Worm (Caenorhabditis elegans) whole organism, L4/young adult: ENCODE measurements around the gene fbxb-6.

Experiments used
- dao-5 ChIP-seq: sonication (generic microtip); optimal IDR thresholded peaks from 2 replicates; lab custom pipeline; 2016; ENCODE audit warnings: missing genotype, missing genetic modification characterization, moderate library complexity, missing compliant biosample characterization
- him-1 ChIP-seq: sonication (generic microtip); optimal IDR thresholded peaks from 2 replicates; lab custom pipeline; 2016; ENCODE audit warnings: missing genotype, missing genetic modification reagents, missing genetic modification characterization, missing compliant biosample characterization

DNA sequence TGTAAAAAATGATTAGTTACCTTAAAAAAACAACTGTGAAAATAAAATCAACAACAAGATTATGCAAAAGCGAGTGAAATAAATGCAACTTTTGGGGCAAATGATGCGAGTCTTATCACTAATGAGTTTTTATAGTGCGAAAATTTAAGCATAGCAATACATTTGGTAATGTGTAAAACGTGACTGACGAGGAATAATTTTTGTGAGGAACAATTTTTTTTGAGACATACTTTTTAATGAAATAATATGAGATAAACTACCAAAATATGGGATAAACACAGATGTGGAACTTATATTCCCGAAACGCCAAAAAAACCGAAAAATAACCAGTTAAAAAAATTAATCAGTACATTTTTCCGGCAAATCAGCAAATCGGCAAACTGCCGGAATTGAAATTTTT, 15.8 kb downstream of the fbxb-6 start, which contains the start of gene F07E5.9:
- TF ChIP-seq dao-5 (tag; lab: Kevin White, UChicago) (no peak), him-1 (tag; lab: Kevin White, UChicago) (no peak)
